Fruit fly (Drosophila melanogaster) whole organism, embryonic: Measurements from ENCODE around the gene Rh5.

Experiments
- BtbVII ChIP-seq: fragments of 200-800 bp; sonication (Bioruptor generic); optimal IDR thresholded peaks from 3 replicates; lab custom pipeline; 2017; ENCODE audit warnings: missing biosample characterization, mild to moderate bottlenecking, missing genetic modification characterization
- Bteb2 ChIP-seq: fragments of 200-800 bp; sonication (Bioruptor generic); optimal IDR thresholded peaks from 2 replicates; lab custom pipeline; 2016; ENCODE audit warnings: missing biosample characterization, missing genetic modification characterization
- CG10209 ChIP-seq: fragments of 200-800 bp; sonication (Bioruptor generic); optimal IDR thresholded peaks from 3 replicates; lab custom pipeline; 2017; ENCODE audit warnings: missing biosample characterization, mild to moderate bottlenecking, missing genetic modification characterization, missing genetic modification reagents
- CG10654 ChIP-seq: fragments of 200-800 bp; sonication (Bioruptor generic); optimal IDR thresholded peaks from 2 replicates; lab custom pipeline; 2016; ENCODE audit warnings: missing biosample characterization, missing genetic modification characterization
- CG11456 ChIP-seq: fragments of 200-800 bp; sonication (Bioruptor generic); IDR thresholded peaks from 3 replicates; pipeline ENCODE4 v1.3.6; 2022; ENCODE audit warnings: missing biosample characterization, missing genetic modification characterization
- CG11723 ChIP-seq: fragments of 200-800 bp; sonication (Bioruptor generic); optimal IDR thresholded peaks from 2 replicates; lab custom pipeline; 2017; ENCODE audit warnings: missing biosample characterization, mild to moderate bottlenecking, missing genetic modification characterization
- CG13287 ChIP-seq: fragments of 200-800 bp; sonication (Bioruptor generic); IDR thresholded peaks from 2 replicates; pipeline ENCODE4 v1.3.6; 2022; ENCODE audit warnings: missing biosample characterization, missing genetic modification characterization; ENCODE audit not compliant: partially characterized antibody
- CG2202 ChIP-seq: fragments of 200-800 bp; sonication (Bioruptor generic); optimal IDR thresholded peaks from 2 replicates; lab custom pipeline; 2018; ENCODE audit warnings: missing biosample characterization, mild to moderate bottlenecking, missing genetic modification characterization
- CG2889 ChIP-seq: fragments of 200-800 bp; sonication (Bioruptor generic); IDR thresholded peaks from 3 replicates; pipeline ENCODE4 v1.3.6; 2022; ENCODE audit warnings: missing biosample characterization, missing genetic modification characterization
- CG32772 ChIP-seq: fragments of 200-800 bp; sonication (Bioruptor generic); IDR thresholded peaks from 2 replicates; pipeline ENCODE4 v1.3.6; 2022; ENCODE audit warnings: missing biosample characterization, missing genetic modification characterization
- CG3838 ChIP-seq: fragments of 200-800 bp; sonication (Bioruptor generic); optimal IDR thresholded peaks from 3 replicates; lab custom pipeline; 2016; ENCODE audit warnings: missing biosample characterization, missing genetic modification characterization
- CG4820 ChIP-seq: fragments of 200-800 bp; sonication (Bioruptor generic); optimal IDR thresholded peaks from 3 replicates; lab custom pipeline; 2016; ENCODE audit warnings: missing biosample characterization, missing genetic modification characterization
- CG5245 ChIP-seq: fragments of 200-800 bp; sonication (Bioruptor generic); optimal IDR thresholded peaks from 3 replicates; lab custom pipeline; 2016; ENCODE audit warnings: missing biosample characterization, missing genetic modification characterization
- CG6175 ChIP-seq: fragments of 200-800 bp; sonication (Bioruptor generic); IDR thresholded peaks from 3 replicates; pipeline ENCODE4 v1.3.6; 2022; ENCODE audit warnings: missing biosample characterization, missing genetic modification characterization
- CG6254 ChIP-seq: fragments of 200-800 bp; sonication (Bioruptor generic); optimal IDR thresholded peaks from 3 replicates; lab custom pipeline; 2017; ENCODE audit warnings: mild to moderate bottlenecking, missing biosample characterization, missing genetic modification reagents, missing genetic modification characterization
- CG6272 ChIP-seq: fragments of 200-800 bp; sonication (Bioruptor generic); IDR thresholded peaks from 2 replicates; pipeline ENCODE4 v1.3.6; 2022; ENCODE audit warnings: missing biosample characterization, missing genetic modification characterization
- CG8765 ChIP-seq: fragments of 200-800 bp; sonication (Bioruptor generic); IDR thresholded peaks from 2 replicates; pipeline ENCODE4 v1.3.6; 2022; ENCODE audit warnings: missing biosample characterization, missing genetic modification characterization
- D ChIP-seq, 2 experiments: fragments of 200-800 bp in 1 of 2; fragments of >200 bp in 1 of 2; sonication (Bioruptor generic) in 1 of 2; optimal IDR thresholded peaks; 2 replicates in 1 of 2; 3 replicates in 1 of 2; lab custom pipeline; 2017; ENCODE audit warnings: mild to moderate bottlenecking in 1 of 2, missing biosample characterization in 1 of 2, missing genetic modification characterization in 1 of 2, missing genetic modification reagents in 1 of 2
- Deaf1 ChIP-seq: fragments of 200-800 bp; optimal IDR thresholded peaks from 3 replicates; lab custom pipeline; 2019; ENCODE audit warnings: missing biosample characterization, mild to moderate bottlenecking, missing genetic modification characterization, moderate library complexity
- Dip3 ChIP-seq: fragments of 200-800 bp; sonication (Bioruptor generic); optimal IDR thresholded peaks from 3 replicates; lab custom pipeline; 2016; ENCODE audit warnings: missing biosample characterization, missing genetic modification characterization
- ERR ChIP-seq: fragments of 200-800 bp; sonication (Bioruptor generic); optimal IDR thresholded peaks from 2 replicates; lab custom pipeline; 2016; ENCODE audit warnings: missing biosample characterization, missing genetic modification characterization
- Fer1 ChIP-seq: fragments of 200-800 bp; sonication (Bioruptor generic); optimal IDR thresholded peaks from 2 replicates; lab custom pipeline; 2017; ENCODE audit warnings: missing biosample characterization, mild to moderate bottlenecking, missing genetic modification characterization
- H2.0 ChIP-seq: fragments of 200-800 bp; sonication (Bioruptor generic); IDR thresholded peaks from 2 replicates; pipeline ENCODE4 v1.3.6; 2022; ENCODE audit warnings: missing biosample characterization, missing genetic modification characterization
- Med ChIP-seq: fragments of 200-800 bp; sonication (Bioruptor generic); peaks from one replicate; lab custom pipeline; 2016; ENCODE audit warnings: missing biosample characterization, missing genetic modification characterization, mild to moderate bottlenecking, inconsistent platforms, moderate library complexity
- NC2α ChIP-seq: fragments of 200-800 bp; sonication (Bioruptor generic); optimal IDR thresholded peaks from 2 replicates; lab custom pipeline; 2016; ENCODE audit warnings: missing biosample characterization, missing genetic modification characterization
- Ravus ChIP-seq: fragments of 200-800 bp; sonication (Bioruptor generic); IDR thresholded peaks from 2 replicates; pipeline ENCODE4 v1.3.6; 2022; ENCODE audit warnings: missing biosample characterization, missing genetic modification characterization
- Sin3A ChIP-seq: fragments of >200 bp; optimal IDR thresholded peaks from 2 replicates; lab custom pipeline; 2018
- Sox100B ChIP-seq: fragments of 200-800 bp; sonication (Bioruptor generic); optimal IDR thresholded peaks from 3 replicates; lab custom pipeline; 2018; ENCODE audit warnings: missing biosample characterization, mild to moderate bottlenecking, missing genetic modification characterization
- bab2 ChIP-seq: fragments of 200-800 bp; sonication (Bioruptor generic); optimal IDR thresholded peaks from 2 replicates; lab custom pipeline; 2016; ENCODE audit warnings: missing biosample characterization, missing genetic modification characterization
- cas ChIP-seq: fragments of 200-800 bp; sonication (Bioruptor generic); IDR thresholded peaks from 2 replicates; pipeline ENCODE4 v1.3.6; 2022; ENCODE audit warnings: missing biosample characterization, missing genetic modification characterization
- cato ChIP-seq: fragments of 200-800 bp; sonication (Bioruptor generic); optimal IDR thresholded peaks from 2 replicates; lab custom pipeline; 2016; ENCODE audit warnings: missing biosample characterization, missing genetic modification characterization, borderline replicate concordance
- chm ChIP-seq: fragments of 200-800 bp; sonication (Bioruptor generic); IDR thresholded peaks from 2 replicates; pipeline ENCODE4 v1.3.6; 2022; ENCODE audit warnings: missing biosample characterization, missing genetic modification characterization
- chn ChIP-seq: fragments of 200-800 bp; sonication (Bioruptor generic); optimal IDR thresholded peaks from 2 replicates; lab custom pipeline; 2016; ENCODE audit warnings: missing biosample characterization, missing genetic modification characterization
- corto ChIP-seq: fragments of 200-800 bp; sonication (Bioruptor generic); optimal IDR thresholded peaks from 2 replicates; lab custom pipeline; 2016; ENCODE audit warnings: missing biosample characterization, mild to moderate bottlenecking, missing genetic modification characterization, moderate library complexity
- dmrt99B ChIP-seq: fragments of 200-800 bp; sonication (Bioruptor generic); optimal IDR thresholded peaks from 2 replicates; lab custom pipeline; 2018; ENCODE audit warnings: missing biosample characterization, mild to moderate bottlenecking, missing genetic modification characterization, moderate library complexity
- esg ChIP-seq: fragments of 200-800 bp; sonication (Bioruptor generic); conservative IDR thresholded peaks from 2 replicates; pipeline ENCODE4 v1.3.6; 2022; ENCODE audit warnings: missing biosample characterization, missing genetic modification characterization
- fd3F ChIP-seq: fragments of 200-800 bp; sonication (Bioruptor generic); optimal IDR thresholded peaks from 2 replicates; lab custom pipeline; 2018; ENCODE audit warnings: missing biosample characterization, mild to moderate bottlenecking, missing genetic modification characterization, moderate library complexity
- gcm2 ChIP-seq: fragments of 200-800 bp; sonication (Bioruptor generic); optimal IDR thresholded peaks from 2 replicates; lab custom pipeline; 2016; ENCODE audit warnings: missing biosample characterization, missing genetic modification characterization
- grau ChIP-seq: fragments of 200-800 bp; optimal IDR thresholded peaks from 3 replicates; lab custom pipeline; 2019; ENCODE audit warnings: missing biosample characterization, mild to moderate bottlenecking, missing genetic modification characterization, moderate library complexity
- her ChIP-seq: fragments of 200-800 bp; sonication (Bioruptor generic); optimal IDR thresholded peaks from 2 replicates; lab custom pipeline; 2016; ENCODE audit warnings: missing biosample characterization, missing genetic modification characterization
- jumu ChIP-seq: fragments of 200-800 bp; sonication (Bioruptor generic); optimal IDR thresholded peaks from 3 replicates; lab custom pipeline; 2016; ENCODE audit warnings: missing biosample characterization, missing genetic modification characterization
- lilli ChIP-seq: fragments of 200-800 bp; sonication (Bioruptor generic); optimal IDR thresholded peaks from 3 replicates; lab custom pipeline; 2016; ENCODE audit warnings: missing biosample characterization, missing genetic modification characterization
- pan ChIP-seq, 4 experiments: fragments of >200 bp in 3 of 4; fragments of 200-800 bp in 1 of 4; sonication (Bioruptor generic) in 1 of 4; optimal IDR thresholded peaks in 3 of 4; IDR thresholded peaks in 1 of 4; 2 replicates each; pipeline versions ENCODE4 v1.3.6 to Lab custom; 2017 to 2022; ENCODE audit warnings: missing biosample characterization in 2 of 4, missing genetic modification characterization in 2 of 4, mixed read lengths in 1 of 4
- pita ChIP-seq: fragments of 200-800 bp; sonication (Bioruptor generic); optimal IDR thresholded peaks from 2 replicates; lab custom pipeline; 2017; ENCODE audit warnings: missing biosample characterization, mild to moderate bottlenecking, missing genetic modification characterization
- sisA ChIP-seq: fragments of 200-800 bp; sonication (Bioruptor generic); IDR thresholded peaks from 2 replicates; pipeline ENCODE4 v1.3.6; 2022; ENCODE audit warnings: missing biosample characterization, missing genetic modification characterization
- ssp ChIP-seq: fragments of 200-800 bp; sonication (Bioruptor generic); IDR thresholded peaks from 2 replicates; pipeline ENCODE4 v1.3.6; 2022; ENCODE audit warnings: missing biosample characterization, missing genetic modification characterization
- tll ChIP-seq, 2 experiments: fragments of 200-800 bp in 1 of 2; fragments of >200 bp in 1 of 2; sonication (Bioruptor generic) in 1 of 2; optimal IDR thresholded peaks; 2 replicates each; lab custom pipeline; 2017 to 2019; ENCODE audit warnings: missing biosample characterization in 2 of 2, missing genetic modification characterization in 2 of 2, mild to moderate bottlenecking in 1 of 2, moderate library complexity in 1 of 2
- vnd ChIP-seq: fragments of 200-800 bp; sonication (Bioruptor generic); IDR thresholded peaks from 3 replicates; pipeline ENCODE4 v1.3.6; 2022; ENCODE audit warnings: missing biosample characterization, missing genetic modification characterization; ENCODE audit not compliant: partially characterized antibody
- z ChIP-seq: fragments of 200-800 bp; sonication (Bioruptor generic); IDR thresholded peaks from 3 replicates; pipeline ENCODE4 v1.3.6; 2022; ENCODE audit warnings: missing biosample characterization, missing genetic modification characterization

The Rh5 gene

DNA sequence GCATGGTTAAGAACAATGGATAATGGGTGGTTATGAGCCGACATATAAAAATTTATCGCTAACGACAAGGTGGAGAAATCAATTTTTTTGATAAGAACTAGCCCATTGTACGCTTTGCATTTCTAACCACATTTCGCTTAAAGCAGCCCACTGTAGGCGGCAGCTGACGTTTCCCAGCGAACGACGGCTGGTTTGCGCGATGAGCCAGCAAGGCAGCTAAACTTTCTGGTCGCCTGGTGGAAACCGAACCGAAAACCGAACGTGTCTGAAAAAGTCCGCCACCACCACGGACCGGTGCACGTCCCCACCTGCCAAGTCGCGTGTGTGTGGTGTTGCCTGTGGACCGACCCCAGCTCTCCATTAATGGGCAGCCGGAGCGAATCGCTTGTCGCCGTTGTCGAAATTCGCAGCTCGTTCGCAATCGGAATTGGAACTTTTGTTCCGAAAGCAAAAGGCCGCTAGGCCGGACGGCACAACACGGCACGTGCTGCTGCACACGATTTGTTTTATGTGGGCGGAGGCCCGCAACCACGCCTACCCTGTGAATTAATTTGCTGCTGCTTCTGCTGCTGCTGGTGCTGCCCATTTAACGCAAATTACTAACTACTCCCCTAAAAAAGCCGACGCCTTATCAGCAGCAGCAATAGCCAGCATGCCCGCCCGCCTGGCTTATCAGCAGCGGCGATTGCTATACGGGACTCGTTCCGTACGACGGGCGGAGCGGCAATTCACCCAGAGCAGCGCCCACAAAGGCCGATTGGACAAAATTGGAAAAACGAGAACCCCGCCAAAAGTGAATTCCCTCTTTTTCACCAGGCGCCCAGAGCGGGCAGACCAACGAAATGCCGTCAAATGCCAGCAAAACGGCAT lies 4.8 kb upstream of the Rh5 start (continued):
- TF ChIP-seq chm (no peak), lilli (GFP tag; lab: Kevin White, UChicago) (peak; percentile 55), tll (GFP tag; optimal IDR thresholded peaks at IDR 0.05; lab: Kevin White, UChicago) (peak in 1 of 2 experiments; percentile 54), bab2 (peak; percentile 25), cato (no peak), CG10654 (GFP tag; lab: Kevin White, UChicago) (peak; percentile 31), Bteb2 (no peak), CG13287 (no peak), Fer1 (GFP tag; lab: Kevin White, UChicago) (peak; percentile 92), BtbVII (GFP tag; lab: Kevin White, UChicago) (no peak), esg (no peak), ssp (no peak), CG8765 (GFP tag; lab: Robert Waterston, UW) (no peak), CG2202 (tag; lab: Kevin White, UChicago) (no peak), Ravus (no peak), CG6272 (GFP tag; lab: Robert Waterston, UW) (no peak; the same call in 1 of the 2 replicates), CG5245 (GFP tag; lab: Kevin White, UChicago) (no peak), sisA (GFP tag; lab: Robert Waterston, UW) (no peak), CG11723 (no peak), H2.0 (GFP tag; lab: Robert Waterston, UW) (no peak), pan (optimal IDR thresholded peaks at IDR 0.05; lab: Kevin White, UChicago) (no peak), pan (GFP tag; optimal IDR thresholded peaks at IDR 0.05 in 1 of 2, IDR thresholded peaks at IDR 0.05 in 1 of 2) (no peak), CG10209 (peak; percentile 39), gcm2 (GFP tag; lab: Kevin White, UChicago) (no peak), jumu (no peak), CG4820 (GFP tag; lab: Kevin White, UChicago) (peak; percentile 13), CG32772 (GFP tag; lab: Robert Waterston, UW) (no peak), cas (no peak), dmrt99B (tag; lab: Kevin White, UChicago) (peak; percentile 44), NC2α (GFP tag; lab: Kevin White, UChicago) (no peak), pita (GFP tag; lab: Kevin White, UChicago) (no peak), her (GFP tag; lab: Kevin White, UChicago) (peak; percentile 56), corto (GFP tag; lab: Kevin White, UChicago) (no peak), z (GFP tag; lab: Robert Waterston, UW) (no peak), Med (GFP tag; lab: Kevin White, UChicago) (peak; percentile 90), CG6175 (GFP tag; lab: Robert Waterston, UW) (no peak), Deaf1 (tag; lab: Kevin White, UChicago) (peak; percentile 94), Sox100B (GFP tag; lab: Kevin White, UChicago) (peak; percentile 24), ERR (GFP tag; lab: Kevin White, UChicago) (peak; percentile 37), fd3F (GFP tag; lab: Kevin White, UChicago) (peak; percentile 30), chn (peak; percentile 74), Sin3A (lab: Kevin White, UChicago) (no peak), grau (tag; lab: Kevin White, UChicago) (peak; percentile 47), CG2889 (no peak), D (optimal IDR thresholded peaks at IDR 0.05; lab: Kevin White, UChicago) (no peak), D (GFP tag; optimal IDR thresholded peaks at IDR 0.05; lab: Kevin White, UChicago) (no peak), CG11456 (GFP tag; lab: Robert Waterston, UW) (no peak), CG6254 (GFP tag; lab: Kevin White, UChicago) (peak; percentile 30), CG3838 (GFP tag; lab: Kevin White, UChicago) (no peak), vnd (GFP tag; lab: Robert Waterston, UW) (no peak), Dip3 (no peak)
